Worm (Caenorhabditis elegans): ENCODE data around the gene F53C3.4.

- TF ChIP-seq lir-1 (GFP tag; conservative IDR thresholded peaks at IDR 0.05) (no peak), pha-4 (tag; optimal IDR thresholded peaks at IDR 0.05) (no peak), unc-130 (GFP tag; optimal IDR thresholded peaks at IDR 0.05) (no peak), hsf-1 (GFP tag; IDR thresholded peaks at IDR 0.05) (no peak), F10E7.11 (tag; optimal IDR thresholded peaks at IDR 0.05) (no peak), madf-8 (GFP tag; conservative IDR thresholded peaks at IDR 0.05) (no peak), F22D6.2 (tag; optimal IDR thresholded peaks at IDR 0.05) (no peak), F37B4.10 (GFP tag; IDR thresholded peaks at IDR 0.05) (no peak), T07F8.4 (tag; optimal IDR thresholded peaks at IDR 0.05) (no peak), Y79H2A.3 (GFP tag; conservative IDR thresholded peaks at IDR 0.05) (no peak), efl-1 (GFP tag; optimal IDR thresholded peaks at IDR 0.05) (no peak)
Measured at ce11 chrII:3947404-3947803, 46.2 kb downstream of the F53C3.4 start.

All from whole organism, young adult.